Worm (Caenorhabditis elegans) whole organism, dauer: ENCODE data around the gene R10E12.2.

ENCODE experiments used
- unc-62 ChIP-seq: sonication (generic microtip); optimal IDR thresholded peaks from 2 replicates; lab custom pipeline; 2017; ENCODE audit warnings: missing biosample characterization, missing genetic modification reagents, missing genetic modification characterization

R10E12.2 gene

DNA sequence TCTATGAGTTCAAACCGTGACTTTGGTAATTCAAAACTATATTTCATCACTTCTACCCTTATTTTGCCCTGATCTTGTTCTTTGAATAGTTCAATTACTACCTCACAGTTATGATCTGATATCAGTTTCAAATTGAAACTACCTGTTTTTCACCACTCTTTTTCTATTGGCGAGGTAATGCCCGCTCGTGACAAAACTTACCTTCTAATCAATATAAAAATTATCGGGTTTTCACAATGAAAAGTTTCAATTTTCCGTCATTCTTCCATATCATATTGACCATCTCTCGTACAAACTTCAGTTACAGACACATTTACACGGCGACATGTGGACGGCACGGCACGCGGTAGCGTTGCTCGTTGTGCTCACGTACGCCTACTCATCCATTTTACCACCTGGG, 41.6 kb downstream of the R10E12.2 start, which contains the start of gene dec-7:
Gene dec-7 (plus strand): TSS at position 308 of the 400 bp plus-strand sequence.
- TF ChIP-seq unc-62 (GFP tag; lab: Kevin White, UChicago) = no peak

DNA sequence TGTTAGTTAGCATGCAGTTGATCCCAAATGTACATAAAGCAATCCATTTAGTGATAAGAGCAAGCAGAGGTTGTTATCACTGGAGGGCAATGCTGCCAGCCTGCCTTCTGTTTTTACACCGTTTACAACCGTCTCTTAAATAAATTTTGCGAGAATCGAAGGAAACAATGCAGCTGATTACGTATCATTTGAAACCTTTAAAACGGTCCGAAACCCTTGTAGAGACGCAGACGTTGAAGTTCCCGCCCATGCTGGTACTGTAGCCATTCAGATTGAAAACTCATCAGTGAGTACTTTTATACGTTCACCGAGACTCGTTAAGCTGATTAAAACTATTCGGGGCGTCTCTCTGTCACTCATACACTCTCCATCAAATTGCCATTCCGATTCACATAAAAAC, 43.3 kb downstream of the R10E12.2 start:
- TF ChIP-seq unc-62 (GFP tag; lab: Kevin White, UChicago) = no peak

DNA sequence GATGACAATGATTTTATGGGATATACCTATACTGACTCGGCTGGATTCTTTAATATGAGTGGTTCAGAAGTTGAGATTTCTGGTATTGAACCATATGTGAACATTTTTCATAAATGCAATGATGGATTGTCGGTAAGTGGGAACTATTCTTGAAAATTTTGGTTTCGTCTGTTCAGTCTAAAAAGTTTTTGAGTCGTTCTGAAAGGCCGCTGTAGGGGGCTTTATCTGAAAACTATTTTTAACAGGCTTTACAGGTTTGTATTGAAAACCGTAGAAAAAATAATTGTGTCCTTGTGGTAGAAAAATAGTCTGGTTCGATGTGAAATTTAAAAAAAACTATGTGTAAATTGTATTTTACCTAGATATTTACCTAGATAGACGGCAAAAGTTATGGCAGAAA, 44.1 kb downstream of the R10E12.2 start:
- TF ChIP-seq unc-62 (GFP tag; lab: Kevin White, UChicago) = no peak

DNA sequence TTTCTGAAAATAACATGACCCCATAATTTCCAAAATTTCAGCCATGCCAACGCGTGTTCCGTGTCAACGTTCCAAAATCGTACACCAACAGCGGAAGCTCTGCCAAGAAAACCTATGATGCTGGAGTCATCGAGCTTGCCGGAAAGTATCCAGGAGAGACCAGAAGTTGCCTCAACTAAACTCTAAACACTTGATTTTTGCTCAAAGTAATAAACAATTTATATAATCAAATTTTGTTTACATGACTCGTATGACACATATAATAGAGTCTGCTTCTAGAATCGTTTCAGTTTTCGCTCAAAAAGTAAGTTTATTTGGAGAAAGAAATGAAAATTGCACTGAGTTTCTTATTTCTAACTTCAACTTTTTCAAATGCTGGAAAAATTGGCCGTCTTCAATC, 44.9 kb downstream of the R10E12.2 start, which contains the start of gene ttr-1:
Gene ttr-1 (plus strand): TSS at position 301 of the 400 bp plus-strand sequence.
- no peak for TF ChIP-seq unc-62 (GFP tag; lab: Kevin White, UChicago)

DNA sequence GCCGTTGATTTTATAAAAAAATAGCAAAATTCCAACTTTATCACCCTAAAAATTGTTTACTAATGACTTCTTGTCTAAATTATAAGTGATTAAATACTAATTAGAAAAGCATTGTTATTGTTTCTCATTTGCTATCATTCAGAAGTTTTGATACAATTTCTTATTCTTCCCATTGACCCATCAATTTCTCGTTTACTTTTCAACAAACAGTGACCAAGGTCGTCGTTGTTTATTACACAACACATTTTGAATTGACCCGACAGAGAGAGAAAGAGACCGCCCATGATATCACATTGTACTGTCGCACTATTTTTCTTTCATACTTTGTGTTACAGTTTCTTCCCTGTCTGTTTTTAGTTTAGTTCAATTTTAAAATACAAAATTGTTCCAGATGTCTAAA, 46.3 kb downstream of the R10E12.2 start, which contains the start of gene ttr-2:
Gene ttr-2 (plus strand): TSS at position 392 of the 400 bp plus-strand sequence.
- no peak for TF ChIP-seq unc-62 (GFP tag; lab: Kevin White, UChicago)

DNA sequence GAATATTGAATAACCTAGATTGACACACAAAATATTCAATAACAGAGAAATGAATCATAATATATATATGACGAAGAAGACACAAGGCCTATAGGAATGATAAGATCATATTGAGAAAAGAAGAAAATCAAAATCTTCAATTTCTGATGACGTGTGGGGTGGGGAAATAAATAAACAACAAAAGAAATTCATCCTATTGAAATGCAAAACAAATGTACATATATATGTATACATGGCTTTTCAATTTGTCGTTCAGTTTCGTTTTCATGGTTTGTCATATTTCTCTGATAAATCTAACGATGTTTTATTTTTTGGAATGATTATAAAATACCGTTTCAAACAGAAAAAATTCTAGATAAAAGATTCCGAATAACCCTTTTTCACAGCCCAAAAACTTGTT, 47.0 kb downstream of the R10E12.2 start, which contains the start of gene ttr-3:
Gene ttr-3 (minus strand): TSS at position 101 of the 400 bp plus-strand sequence.
- no peak for TF ChIP-seq unc-62 (GFP tag; lab: Kevin White, UChicago)

DNA sequence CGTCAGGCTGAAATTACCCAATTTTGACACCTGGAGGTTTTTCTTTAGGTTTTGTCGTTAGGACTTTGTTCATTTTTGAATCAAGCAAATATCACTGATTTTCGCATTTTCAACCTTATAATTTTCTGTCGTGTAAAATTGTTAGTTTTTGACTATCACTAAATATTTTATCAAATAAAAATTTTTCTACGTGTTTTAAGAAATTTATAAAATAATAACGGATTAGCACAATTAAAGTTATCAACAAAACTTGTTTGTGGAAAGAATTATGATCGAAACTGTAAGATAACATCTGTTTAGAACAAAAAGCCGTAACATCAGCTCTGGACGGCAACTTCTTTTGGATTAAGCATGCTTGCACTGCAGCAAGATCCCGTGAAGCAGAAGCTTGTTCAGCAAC, 50.8 kb downstream of the R10E12.2 start, which contains the start of gene cbp-2:
Gene cbp-2 (plus strand): TSS at position 301 of the 400 bp plus-strand sequence.
- TF ChIP-seq unc-62 (GFP tag; lab: Kevin White, UChicago) = no peak

DNA sequence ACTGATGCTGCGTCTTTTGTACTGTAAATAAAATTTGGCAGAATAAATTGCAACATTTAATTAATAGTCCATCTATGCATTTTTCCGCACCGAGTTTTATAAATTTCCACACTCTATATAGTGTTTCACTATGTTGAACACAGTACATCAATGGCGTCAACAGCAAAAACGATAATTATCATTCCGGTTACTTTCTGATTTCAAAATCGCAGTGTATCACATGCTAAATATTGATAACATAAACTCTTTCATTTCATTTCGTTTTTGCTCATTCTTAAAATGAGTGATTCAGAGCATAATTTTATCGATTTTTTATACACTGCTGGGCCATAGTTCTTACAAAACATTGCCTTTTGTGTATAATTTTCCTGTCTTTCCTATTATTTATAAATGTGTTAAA, 51.4 kb downstream of the R10E12.2 start:
- TF ChIP-seq unc-62 (GFP tag; lab: Kevin White, UChicago) = no peak

DNA sequence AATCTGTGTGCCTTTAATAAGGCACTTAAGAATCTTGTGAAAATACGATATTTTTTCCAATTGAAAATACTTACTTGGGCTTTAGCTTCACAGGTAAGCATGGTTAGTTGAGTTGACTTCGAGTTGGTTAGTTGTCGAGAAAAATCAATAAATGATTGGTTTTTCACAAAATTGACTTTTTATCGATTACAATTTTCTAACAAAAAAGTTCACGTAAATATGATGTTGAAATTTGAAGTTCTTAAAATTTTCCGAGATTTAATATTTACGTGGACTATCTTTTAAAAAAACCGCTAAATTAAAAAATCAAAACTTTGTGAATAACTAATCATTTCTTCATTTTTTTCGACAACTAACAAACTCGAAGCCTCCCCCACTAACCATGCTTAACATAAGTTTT, 52.9 kb downstream of the R10E12.2 start, which contains the start of gene F40F12.3:
Gene F40F12.3 (minus strand): TSS at position 101 of the 400 bp plus-strand sequence.
- no peak for TF ChIP-seq unc-62 (GFP tag; lab: Kevin White, UChicago)

DNA sequence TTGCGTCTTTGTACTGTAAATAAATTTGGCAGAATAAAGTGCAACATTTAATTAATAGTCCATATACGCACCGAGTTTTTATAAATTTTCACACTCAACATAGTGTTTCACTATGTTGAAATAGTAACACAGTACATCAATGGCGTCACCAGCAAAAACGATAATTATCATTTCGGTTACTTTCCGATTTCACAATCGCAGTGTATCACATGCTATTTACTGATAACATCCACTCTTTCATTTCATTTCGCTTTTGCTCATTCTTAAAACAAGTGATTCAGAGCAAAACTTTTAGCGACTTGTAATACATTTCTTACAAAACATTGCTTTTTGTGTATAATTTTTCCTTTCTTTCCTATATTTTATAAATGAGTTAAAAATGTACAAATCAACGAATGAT, 59.9 kb downstream of the R10E12.2 start, which contains the start of gene cbp-3:
Gene cbp-3 (plus strand): TSS at position 272 of the 400 bp plus-strand sequence.
- TF ChIP-seq unc-62 (GFP tag; lab: Kevin White, UChicago) = no peak
